Fruit fly (Drosophila melanogaster) whole organism, wandering third instar larva: ENCODE results near the gene bocks.

Source experiments
- CG32264 ChIP-seq: fragments of 200-800 bp; sonication (Bioruptor generic); optimal IDR thresholded peaks from 2 replicates; lab custom pipeline; 2016; ENCODE audit warnings: missing biosample characterization, missing genetic modification characterization
- GATAd ChIP-seq: sonication (Bioruptor generic); optimal IDR thresholded peaks from 2 replicates; lab custom pipeline; 2016; ENCODE audit warnings: missing biosample characterization, missing genetic modification characterization
- Vsx2 ChIP-seq: fragments of 200-300, 225-300 bp; sonication (Bioruptor generic); optimal IDR thresholded peaks from 2 replicates; lab custom pipeline; 2018; ENCODE audit warnings: missing biosample characterization, missing genetic modification characterization; ENCODE audit not compliant: partially characterized antibody
- h ChIP-seq: fragments of 200-800 bp; sonication (Bioruptor generic); optimal IDR thresholded peaks from 3 replicates; lab custom pipeline; 2016; ENCODE audit warnings: missing biosample characterization, mild to moderate bottlenecking, missing genetic modification characterization
- pan ChIP-seq: fragments of >200 bp; optimal IDR thresholded peaks from 2 replicates; lab custom pipeline; 2017
- rgr ChIP-seq: fragments of 200-800 bp; sonication (Bioruptor generic); optimal IDR thresholded peaks from 3 replicates; lab custom pipeline; 2016; ENCODE audit warnings: missing biosample characterization, mild to moderate bottlenecking, missing genetic modification characterization
- sv ChIP-seq: fragments of 200-800 bp; sonication (Bioruptor generic); optimal IDR thresholded peaks from 3 replicates; lab custom pipeline; 2016; ENCODE audit warnings: missing biosample characterization, missing genetic modification characterization

DNA sequence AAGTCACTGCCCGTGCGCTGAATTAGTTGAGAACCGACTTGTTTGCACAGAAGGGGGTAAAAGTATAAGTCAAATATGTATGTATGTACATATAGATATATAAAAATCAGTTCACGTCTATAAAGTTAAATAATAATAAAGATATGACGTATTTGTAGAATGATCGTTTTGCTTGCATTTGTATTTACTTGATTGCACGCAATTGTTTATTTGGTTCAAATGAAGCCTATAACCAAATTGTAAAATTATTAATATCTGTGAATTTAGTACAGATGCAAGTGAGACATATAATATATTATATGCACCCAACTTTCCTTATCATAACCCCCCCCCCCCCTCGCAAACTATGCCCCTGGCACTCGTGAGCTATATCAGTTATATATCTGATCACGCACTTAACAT is 9.8 kb upstream of the bocks start:
- TF ChIP-seq GATAd, result no peak
- TF ChIP-seq sv (GFP tag; lab: Kevin White, UChicago), result no peak
- TF ChIP-seq h (GFP tag; lab: Kevin White, UChicago), result peak; percentile 31
- no peak for TF ChIP-seq pan
- no peak for TF ChIP-seq Vsx2 (GFP tag; lab: Kevin White, UChicago)
- TF ChIP-seq CG32264, result no peak
- TF ChIP-seq rgr, result peak; percentile 20
